Worm (Caenorhabditis elegans): ENCODE measurements around the gene pkc-3.

The pkc-3 gene

DNA sequence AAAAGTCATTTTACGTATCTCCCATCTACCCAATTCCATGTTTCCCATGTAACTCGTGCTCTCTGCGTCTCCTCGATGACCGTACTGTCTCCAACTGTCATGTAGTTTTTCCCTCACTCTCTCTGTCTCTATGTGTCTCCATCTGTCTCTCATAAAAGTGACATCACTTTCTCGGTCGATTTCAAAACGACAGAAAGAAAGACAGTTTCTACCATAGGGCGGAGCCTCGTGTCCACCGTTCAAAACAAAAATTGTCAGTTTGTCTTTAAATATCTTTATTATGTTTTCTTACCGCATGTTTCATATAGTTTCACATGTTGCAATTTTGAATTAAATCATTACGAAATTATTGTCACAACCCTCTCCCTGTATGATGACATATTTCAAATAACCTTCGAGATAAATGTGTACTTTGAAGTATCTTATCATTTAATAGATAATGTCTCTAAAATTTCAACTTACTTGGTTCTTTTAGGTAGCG, 49.6 kb upstream of the pkc-3 start:
- TF ChIP-seq nhr-25 (tag; optimal IDR thresholded peaks at IDR 0.05) = peak; percentile 91
- TF ChIP-seq sea-2 (GFP tag; optimal IDR thresholded peaks at IDR 0.05) = no peak
- TF ChIP-seq pha-4 (tag; optimal IDR thresholded peaks at IDR 0.05) = peak; percentile 79
- TF ChIP-seq egl-5 (tag; optimal IDR thresholded peaks at IDR 0.05) = peak; percentile 97
- TF ChIP-seq ztf-11 (tag; optimal IDR thresholded peaks at IDR 0.05) = no peak
- no peak for TF ChIP-seq ZK546.5 (tag; optimal IDR thresholded peaks at IDR 0.05)
- no peak for TF ChIP-seq fos-1 (tag; optimal IDR thresholded peaks at IDR 0.05)
- TF ChIP-seq nhr-43 (tag; optimal IDR thresholded peaks at IDR 0.05; ENCODE audit: poor library complexity, severe bottlenecking) = peak; percentile 86
- TF ChIP-seq fkh-2 (tag; optimal IDR thresholded peaks at IDR 0.05) = no peak
- peak; percentile 53 for TF ChIP-seq nhr-11 (tag; optimal IDR thresholded peaks at IDR 0.05)
- TF ChIP-seq pqm-1 (tag; optimal IDR thresholded peaks at IDR 0.05) = peak; percentile 71
- peak; percentile 26 for TF ChIP-seq hmg-11 (tag; optimal IDR thresholded peaks at IDR 0.05)
- TF ChIP-seq tbx-2 (tag; optimal IDR thresholded peaks at IDR 0.05) = peak; percentile 62
- TF ChIP-seq lin-15B (tag; optimal IDR thresholded peaks at IDR 0.05) = peak; percentile 10
- TF ChIP-seq unc-39 (tag; optimal IDR thresholded peaks at IDR 0.05) = no peak
- no peak for TF ChIP-seq daf-12 (tag; optimal IDR thresholded peaks at IDR 0.05)
- no peak for TF ChIP-seq ztf-4 (tag; optimal IDR thresholded peaks at IDR 0.05)
- TF ChIP-seq ceh-16 (tag; optimal IDR thresholded peaks at IDR 0.05) = no peak
- peak in 2 of 3 experiments; percentile 10 to 74 for TF ChIP-seq elt-3 (tag; optimal IDR thresholded peaks at IDR 0.05)
- TF ChIP-seq ceh-9 (tag; optimal IDR thresholded peaks at IDR 0.05) = no peak
- TF ChIP-seq R02D3.7 (tag; optimal IDR thresholded peaks at IDR 0.05) = peak; percentile 48
- TF ChIP-seq nhr-77 (tag; optimal IDR thresholded peaks at IDR 0.05) = peak; percentile 57
- TF ChIP-seq aly-2 (tag; optimal IDR thresholded peaks at IDR 0.05) = no peak
- TF ChIP-seq nhr-12 (tag; optimal IDR thresholded peaks at IDR 0.05) = no peak
- TF ChIP-seq eor-1 (tag; optimal IDR thresholded peaks at IDR 0.05) = no peak
- TF ChIP-seq nhr-23 (tag; optimal IDR thresholded peaks at IDR 0.05) = peak; percentile 96
- TF ChIP-seq nhr-76 (tag; optimal IDR thresholded peaks at IDR 0.05) = no peak
- peak; percentile 44 for TF ChIP-seq skn-1 (tag; optimal IDR thresholded peaks at IDR 0.05)
- TF ChIP-seq nfya-1 (tag; optimal IDR thresholded peaks at IDR 0.05; ENCODE audit: insufficient read depth) = peak; percentile 80
- no peak for TF ChIP-seq mml-1 (tag; optimal IDR thresholded peaks at IDR 0.05)
- no peak for TF ChIP-seq nhr-67 (tag; optimal IDR thresholded peaks at IDR 0.05)
- no peak for TF ChIP-seq snpc-4 (tag; optimal IDR thresholded peaks at IDR 0.05)
- TF ChIP-seq nhr-28 (tag; optimal IDR thresholded peaks at IDR 0.05) = peak; percentile 43
- TF ChIP-seq elt-1 (tag; optimal IDR thresholded peaks at IDR 0.05) = no peak
- no peak for TF ChIP-seq fkh-10 (GFP tag; optimal IDR thresholded peaks at IDR 0.05)
- TF ChIP-seq nhr-237 (tag; optimal IDR thresholded peaks at IDR 0.05) = no peak
- peak; percentile 89 for TF ChIP-seq jun-1 (tag; optimal IDR thresholded peaks at IDR 0.05)
- TF ChIP-seq lin-39 (tag; optimal IDR thresholded peaks at IDR 0.05) = peak; percentile 48
- TF ChIP-seq ceh-82 (tag; optimal IDR thresholded peaks at IDR 0.05) = no peak
- TF ChIP-seq mdl-1 (tag; optimal IDR thresholded peaks at IDR 0.05) = peak; percentile 54
- TF ChIP-seq lsy-12 (tag; optimal IDR thresholded peaks at IDR 0.05) = peak; percentile 84
- TF ChIP-seq zag-1 (tag; optimal IDR thresholded peaks at IDR 0.05) = no peak
- TF ChIP-seq egl-27 (tag; optimal IDR thresholded peaks at IDR 0.05) = peak; percentile 80
- TF ChIP-seq ama-1 (optimal IDR thresholded peaks at IDR 0.05) = no peak
- peak; percentile 81 for TF ChIP-seq unc-62 (GFP tag; optimal IDR thresholded peaks at IDR 0.05)
- TF ChIP-seq ceh-28 (tag; optimal IDR thresholded peaks at IDR 0.05) = peak; percentile 79
- TF ChIP-seq elt-2 (tag; optimal IDR thresholded peaks at IDR 0.05) = peak; percentile 98
